Worm (Caenorhabditis elegans) whole organism, L4 larva: ENCODE measurements around the gene trap-2.

Experiments used
- D1046.2 ChIP-seq: fragments of 200-800 bp; sonication (Bioruptor generic); IDR thresholded peaks from 2 replicates; pipeline ENCODE4 v1.3.6; 2022; ENCODE audit warnings: missing genetic modification characterization, missing compliant biosample characterization
- F49E8.2 ChIP-seq: sonication (generic microtip); optimal IDR thresholded peaks from 2 replicates; lab custom pipeline; 2016; ENCODE audit warnings: missing compliant biosample characterization, mild to moderate bottlenecking, missing genetic modification characterization, borderline replicate concordance
- Y105C5A.15 ChIP-seq: fragments of 200-800 bp; sonication (Bioruptor generic); IDR thresholded peaks from 2 replicates; pipeline ENCODE4 v1.3.6; 2022; ENCODE audit warnings: missing genetic modification characterization, missing compliant biosample characterization
- Y48G9A.11 ChIP-seq: fragments of 200-800 bp; sonication (Bioruptor generic); IDR thresholded peaks from 2 replicates; pipeline ENCODE4 v1.3.6; 2022; ENCODE audit warnings: missing genetic modification reagents, missing genetic modification characterization, missing compliant biosample characterization
- aly-2 ChIP-seq: sonication (generic microtip); optimal IDR thresholded peaks from 2 replicates; lab custom pipeline; 2018; ENCODE audit warnings: missing biosample characterization, missing genetic modification characterization
- ceh-32 ChIP-seq: sonication (generic microtip); optimal IDR thresholded peaks from 2 replicates; lab custom pipeline; 2016; ENCODE audit warnings: mild to moderate bottlenecking, missing genetic modification characterization, missing compliant biosample characterization; ENCODE audit not compliant: poor library complexity
- ceh-44 ChIP-seq: fragments of 200-800 bp; sonication (Bioruptor generic); IDR thresholded peaks from 2 replicates; pipeline ENCODE4 v1.3.6; 2022; ENCODE audit warnings: missing genetic modification reagents, missing genetic modification characterization, missing compliant biosample characterization
- daf-16 ChIP-seq, 3 experiments: sonication (generic microtip); optimal IDR thresholded peaks; 2 replicates each; lab custom pipeline; 2016 to 2017; ENCODE audit warnings: missing genetic modification characterization in 3 of 3, missing genetic modification reagents in 3 of 3, mild to moderate bottlenecking in 2 of 3, missing compliant biosample characterization in 2 of 3, missing biosample characterization in 1 of 3, moderate library complexity in 1 of 3
- fos-1 ChIP-seq: fragments of 150-350 bp; optimal IDR thresholded peaks from 2 replicates; lab custom pipeline; 2014; ENCODE audit warnings: missing biosample characterization, missing genetic modification characterization
- hlh-30 ChIP-seq: sonication (generic microtip); optimal IDR thresholded peaks from 2 replicates; lab custom pipeline; 2017; ENCODE audit warnings: antibody characterized with exemption, mild to moderate bottlenecking, missing genetic modification characterization, missing compliant biosample characterization; ENCODE audit not compliant: insufficient read depth
- hmg-1.1 ChIP-seq: fragments of 200-800 bp; sonication (Bioruptor generic); IDR thresholded peaks from 2 replicates; pipeline ENCODE4 v1.3.6; 2022; ENCODE audit warnings: missing genetic modification reagents, missing genetic modification characterization, missing compliant biosample characterization
- lin-1 ChIP-seq: fragments of 200-800 bp; sonication (Bioruptor generic); IDR thresholded peaks from 2 replicates; pipeline ENCODE4 v1.3.6; 2022; ENCODE audit warnings: missing genetic modification reagents, missing genetic modification characterization, missing compliant biosample characterization
- lin-15B ChIP-seq: fragments of 150-350 bp; sonication (generic microtip); optimal IDR thresholded peaks from 3 replicates; lab custom pipeline; 2014; ENCODE audit warnings: missing biosample characterization, missing genetic modification characterization
- lin-29 ChIP-seq: fragments of 200-800 bp; sonication (Bioruptor generic); IDR thresholded peaks from 2 replicates; pipeline ENCODE4 v1.3.6; 2022; ENCODE audit warnings: missing genetic modification reagents, missing genetic modification characterization, missing compliant biosample characterization
- lsy-2 ChIP-seq, 2 experiments: fragments of 150-350 bp in 1 of 2; sonication (generic microtip) in 1 of 2; optimal IDR thresholded peaks; 2 replicates each; lab custom pipeline; 2014 to 2017; ENCODE audit warnings: missing biosample characterization in 2 of 2, missing genetic modification characterization in 2 of 2
- madf-5 ChIP-seq, 2 experiments: fragments of 200-800 bp; sonication (Bioruptor generic); IDR thresholded peaks; 2 replicates each; pipeline ENCODE4 v1.3.6; 2022; ENCODE audit warnings: missing compliant biosample characterization in 2 of 2, missing genetic modification characterization in 2 of 2
- mdl-1 ChIP-seq, 2 experiments: fragments of 150-350 bp in 1 of 2; sonication (generic microtip) in 1 of 2; optimal IDR thresholded peaks; 2 replicates each; lab custom pipeline; 2014 to 2017; ENCODE audit warnings: missing biosample characterization in 2 of 2, missing genetic modification characterization in 2 of 2
- mdt-29 ChIP-seq: fragments of 200-800 bp; sonication (Bioruptor generic); IDR thresholded peaks from 2 replicates; pipeline ENCODE4 v1.3.6; 2022; ENCODE audit warnings: missing genetic modification reagents, missing genetic modification characterization, missing compliant biosample characterization
- mep-1 ChIP-seq: fragments of 150-350 bp; sonication (generic microtip); optimal IDR thresholded peaks from 3 replicates; lab custom pipeline; 2014; ENCODE audit warnings: missing biosample characterization, missing genetic modification characterization
- mes-2 ChIP-seq: sonication (generic microtip); optimal IDR thresholded peaks from 2 replicates; lab custom pipeline; 2016; ENCODE audit warnings: missing genotype, mild to moderate bottlenecking, missing genetic modification characterization, missing compliant biosample characterization; ENCODE audit not compliant: poor library complexity, severe bottlenecking
- nhr-102 ChIP-seq: sonication (generic microtip); optimal IDR thresholded peaks from 2 replicates; lab custom pipeline; 2016; ENCODE audit warnings: mild to moderate bottlenecking, missing genetic modification characterization, moderate library complexity, missing compliant biosample characterization
- nhr-237 ChIP-seq: sonication (generic microtip); optimal IDR thresholded peaks from 2 replicates; lab custom pipeline; 2017; ENCODE audit warnings: missing biosample characterization, missing genetic modification characterization
- nhr-28 ChIP-seq: fragments of 150-350 bp; optimal IDR thresholded peaks from 2 replicates; lab custom pipeline; 2014; ENCODE audit warnings: missing biosample characterization, missing genetic modification characterization
- nhr-41 ChIP-seq: fragments of 200-800 bp; sonication (Bioruptor generic); IDR thresholded peaks from 2 replicates; pipeline ENCODE4 v1.3.6; 2022; ENCODE audit warnings: missing genetic modification reagents, missing genetic modification characterization, missing compliant biosample characterization
- saeg-2 ChIP-seq: fragments of 200-800 bp; sonication (Bioruptor generic); IDR thresholded peaks from 2 replicates; pipeline ENCODE4 v1.3.6; 2022; ENCODE audit warnings: missing genetic modification reagents, missing genetic modification characterization, missing compliant biosample characterization
- set-16 ChIP-seq: fragments of 200-800 bp; sonication (Bioruptor generic); IDR thresholded peaks from 2 replicates; pipeline ENCODE4 v1.3.6; 2022; ENCODE audit warnings: missing genetic modification reagents, missing genetic modification characterization, missing compliant biosample characterization
- skn-1 ChIP-seq: fragments of 150-350 bp; optimal IDR thresholded peaks from 2 replicates; lab custom pipeline; 2014; ENCODE audit warnings: missing biosample characterization, missing genetic modification characterization
- spr-1 ChIP-seq: sonication (generic microtip); optimal IDR thresholded peaks from 2 replicates; lab custom pipeline; 2016; ENCODE audit warnings: mild to moderate bottlenecking, missing genetic modification characterization, missing compliant biosample characterization
- tra-1 ChIP-seq: fragments of 200-800 bp; sonication (Bioruptor generic); IDR thresholded peaks from 2 replicates; pipeline ENCODE4 v1.3.6; 2022; ENCODE audit warnings: missing genetic modification reagents, missing genetic modification characterization, missing compliant biosample characterization
- unc-130 ChIP-seq: sonication (generic microtip); optimal IDR thresholded peaks from 2 replicates; lab custom pipeline; 2016; ENCODE audit warnings: missing genetic modification reagents, missing genetic modification characterization, missing compliant biosample characterization
- unc-62 ChIP-seq, 3 experiments: fragments of 150-350 bp in 1 of 3; sonication (generic microtip); optimal IDR thresholded peaks in 2 of 3; peaks in 1 of 3; 1 replicate in 1 of 3; 2 replicates in 2 of 3; lab custom pipeline; 2014 to 2017; ENCODE audit warnings: missing biosample characterization in 3 of 3, missing genetic modification characterization in 3 of 3, missing genetic modification reagents in 3 of 3, missing genotype in 1 of 3
- vab-7 ChIP-seq: fragments of 200-800 bp; sonication (Bioruptor generic); IDR thresholded peaks from 2 replicates; pipeline ENCODE4 v1.3.6; 2022; ENCODE audit warnings: missing genetic modification reagents, missing genetic modification characterization, missing compliant biosample characterization
- zip-11 ChIP-seq: fragments of 200-800 bp; sonication (Bioruptor generic); IDR thresholded peaks from 2 replicates; pipeline ENCODE4 v1.3.6; 2022; ENCODE audit warnings: missing genetic modification characterization, missing compliant biosample characterization

trap-2 gene

DNA sequence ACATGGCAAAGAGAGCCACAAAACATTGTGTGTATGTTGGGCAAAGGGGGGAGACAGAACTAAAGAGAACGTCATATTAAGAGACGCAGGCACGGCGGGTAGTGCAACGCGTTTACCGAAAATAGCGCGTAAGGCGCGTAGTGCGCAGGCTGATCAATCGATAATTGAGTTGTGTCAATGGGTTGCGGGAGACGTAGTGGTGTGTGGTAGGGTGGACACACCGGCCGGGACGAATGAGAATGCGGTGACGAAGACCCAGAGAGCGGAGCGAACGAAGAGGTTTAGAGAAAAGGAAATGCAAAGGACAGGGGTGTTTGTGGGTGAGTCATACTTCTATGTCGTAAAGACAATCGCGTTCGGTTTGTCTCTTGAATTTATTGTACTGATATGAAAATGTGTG lies 40.1 kb downstream of the trap-2 start (continued):
- TF ChIP-seq hmg-1.1 (GFP tag; lab: Robert Waterston, UW), result peak; percentile 82
- TF ChIP-seq nhr-102 (tag; lab: Kevin White, UChicago), result no peak
- no peak for TF ChIP-seq madf-5 (GFP tag; IDR thresholded peaks at IDR 0.05; lab: Robert Waterston, UW)
- TF ChIP-seq nhr-28 (tag; lab: Kevin White, UChicago), result peak; percentile 79
- no peak for TF ChIP-seq D1046.2 (GFP tag; lab: Robert Waterston, UW)
- no peak for TF ChIP-seq lin-29 (GFP tag; lab: Robert Waterston, UW)
- TF ChIP-seq aly-2, result no peak
- no peak for TF ChIP-seq tra-1 (GFP tag; lab: Robert Waterston, UW)
- no peak for TF ChIP-seq mdt-29 (GFP tag; lab: Robert Waterston, UW)
- no peak for TF ChIP-seq Y105C5A.15
- TF ChIP-seq set-16, result no peak
- no peak for TF ChIP-seq fos-1 (tag; lab: Kevin White, UChicago)
- no peak for TF ChIP-seq zip-11 (GFP tag; lab: Robert Waterston, UW)
- peak; percentile 5 for TF ChIP-seq ceh-32 (tag; lab: Kevin White, UChicago)
- TF ChIP-seq ceh-44 (GFP tag; lab: Robert Waterston, UW), result 0 out of 2 replicates have a peak, but pooled peaks have one; percentile 32
- TF ChIP-seq mdl-1 (tag; optimal IDR thresholded peaks at IDR 0.05; lab: Kevin White, UChicago), result peak in 1 of 2 experiments; percentile 29
- TF ChIP-seq daf-16 (GFP tag; optimal IDR thresholded peaks at IDR 0.05; lab: Kevin White, UChicago), result peak; percentile 20 to 27
- TF ChIP-seq daf-16 (tag; optimal IDR thresholded peaks at IDR 0.05; lab: Kevin White, UChicago), result peak; percentile 82
- peak in 1 of 2 experiments; percentile 61 for TF ChIP-seq lsy-2 (tag; optimal IDR thresholded peaks at IDR 0.05; lab: Kevin White, UChicago)
- TF ChIP-seq nhr-41, result no peak
- TF ChIP-seq vab-7 (GFP tag; lab: Robert Waterston, UW), result no peak

DNA sequence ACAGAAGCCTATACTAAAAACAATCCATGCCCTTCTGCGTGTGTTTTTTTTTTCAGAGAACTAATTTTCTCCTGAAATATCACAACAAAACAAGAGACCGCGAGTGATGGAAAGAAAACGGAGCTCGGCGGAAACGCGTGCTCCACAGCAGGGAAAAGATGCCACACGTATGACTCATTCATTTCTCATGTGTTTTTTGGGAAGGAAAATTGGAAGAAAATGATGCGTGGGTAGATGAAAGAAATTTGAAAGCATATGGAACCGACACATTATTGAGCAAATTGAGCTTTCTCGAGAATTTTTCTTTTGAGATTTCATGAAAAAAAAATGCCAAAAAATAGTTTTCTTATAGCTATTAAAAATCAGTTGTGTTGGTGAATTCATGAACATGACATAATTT lies 41.6 kb downstream of the trap-2 start:
- TF ChIP-seq mdl-1 (tag; optimal IDR thresholded peaks at IDR 0.05; lab: Kevin White, UChicago), result peak in 1 of 2 experiments; percentile 10
- TF ChIP-seq mes-2 (tag; lab: Kevin White, UChicago), result peak; percentile 14
- no peak for TF ChIP-seq spr-1 (tag; lab: Kevin White, UChicago)
- TF ChIP-seq aly-2, result no peak
- TF ChIP-seq hlh-30, result peak; percentile 75
- peak in 1 of 2 experiments; percentile 53 for TF ChIP-seq unc-62 (GFP tag; optimal IDR thresholded peaks at IDR 0.05 in 1 of 2; lab: Kevin White, UChicago)
- no peak for TF ChIP-seq unc-62 (tag; optimal IDR thresholded peaks at IDR 0.05; lab: Kevin White, UChicago)
- TF ChIP-seq, all 104 proteins: peak for 4

DNA sequence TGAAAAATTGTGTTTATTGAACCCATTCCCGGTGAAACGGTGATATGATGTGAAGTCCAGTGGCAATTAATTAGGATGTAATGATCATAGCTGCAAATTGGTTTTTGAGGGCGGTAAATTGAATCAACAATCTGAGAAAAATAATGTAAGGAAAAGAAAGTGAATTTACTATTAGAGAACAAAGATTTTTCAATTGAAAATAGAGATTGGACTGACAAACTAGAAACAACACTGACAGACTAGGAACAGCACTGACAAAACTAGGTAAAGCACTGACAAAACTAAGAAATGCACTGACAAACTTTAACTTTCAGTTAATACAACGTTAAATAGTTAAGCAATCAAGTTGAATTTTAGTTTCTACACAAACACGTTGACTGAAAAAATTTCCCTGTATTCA lies 42.0 kb downstream of the trap-2 start, which contains the start of gene sli-1:
TSS of gene sli-1 (minus strand) at position 101 of the 400 bp plus-strand sequence.
- TF ChIP-seq lin-15B, result no peak
- no peak for TF ChIP-seq lin-1 (GFP tag; lab: Robert Waterston, UW)
- TF ChIP-seq mes-2 (tag; lab: Kevin White, UChicago), result no peak
- TF ChIP-seq mdl-1 (tag; optimal IDR thresholded peaks at IDR 0.05; lab: Kevin White, UChicago), result no peak
- no peak for TF ChIP-seq nhr-237
- no peak for TF ChIP-seq Y105C5A.15
- TF ChIP-seq unc-130, result no peak
- no peak for TF ChIP-seq F49E8.2
- TF ChIP-seq skn-1 (tag; lab: Kevin White, UChicago), result no peak
- no peak for TF ChIP-seq mep-1 (tag; lab: Kevin White, UChicago)
- TF ChIP-seq saeg-2, result no peak
- TF ChIP-seq Y48G9A.11 (GFP tag; lab: Robert Waterston, UW), result no peak
